Worm (Caenorhabditis elegans) whole organism, L4 larva: ENCODE data around the gene fbxc-31.

Experiments
- F26F4.8 ChIP-seq: fragments of 200-800 bp; sonication (Bioruptor generic); conservative IDR thresholded peaks from 2 replicates; pipeline ENCODE4 v1.3.6; 2022; ENCODE audit warnings: missing genetic modification characterization, missing compliant biosample characterization
- T26A8.4 ChIP-seq: fragments of 200-800 bp; sonication (Bioruptor generic); IDR thresholded peaks from 2 replicates; pipeline ENCODE4 v1.3.6; 2022; ENCODE audit warnings: missing genetic modification characterization, missing compliant biosample characterization
- aha-1 ChIP-seq: fragments of 150-350 bp; peaks from one replicate; lab custom pipeline; 2014; ENCODE audit warnings: missing biosample characterization, missing genetic modification characterization
- ceh-32 ChIP-seq: sonication (generic microtip); optimal IDR thresholded peaks from 2 replicates; lab custom pipeline; 2016; ENCODE audit warnings: mild to moderate bottlenecking, missing genetic modification characterization, missing compliant biosample characterization; ENCODE audit not compliant: poor library complexity
- lim-7 ChIP-seq: fragments of 200-800 bp; sonication (Bioruptor generic); IDR thresholded peaks from 2 replicates; pipeline ENCODE4 v1.3.6; 2022; ENCODE audit warnings: missing genetic modification characterization, missing compliant biosample characterization
- lin-1 ChIP-seq: fragments of 200-800 bp; sonication (Bioruptor generic); IDR thresholded peaks from 2 replicates; pipeline ENCODE4 v1.3.6; 2022; ENCODE audit warnings: missing genetic modification reagents, missing genetic modification characterization, missing compliant biosample characterization
- mes-2 ChIP-seq: sonication (generic microtip); optimal IDR thresholded peaks from 2 replicates; lab custom pipeline; 2016; ENCODE audit warnings: missing genotype, mild to moderate bottlenecking, missing genetic modification characterization, missing compliant biosample characterization; ENCODE audit not compliant: poor library complexity, severe bottlenecking
- nhr-77 ChIP-seq: fragments of 150-350 bp; optimal IDR thresholded peaks from 2 replicates; lab custom pipeline; 2014; ENCODE audit warnings: missing biosample characterization, missing genetic modification characterization
- rbr-2 ChIP-seq: sonication (generic microtip); optimal IDR thresholded peaks from 2 replicates; lab custom pipeline; 2016; ENCODE audit warnings: missing genotype, missing genetic modification characterization, missing compliant biosample characterization
- snpc-1.2 ChIP-seq: fragments of 200-800 bp; sonication (Bioruptor generic); IDR thresholded peaks from 2 replicates; pipeline ENCODE4 v1.3.6; 2022; ENCODE audit warnings: missing genetic modification reagents, missing genetic modification characterization, missing compliant biosample characterization
- vab-7 ChIP-seq: fragments of 200-800 bp; sonication (Bioruptor generic); IDR thresholded peaks from 2 replicates; pipeline ENCODE4 v1.3.6; 2022; ENCODE audit warnings: missing genetic modification reagents, missing genetic modification characterization, missing compliant biosample characterization
- zfp-2 ChIP-seq: sonication (generic microtip); optimal IDR thresholded peaks from 2 replicates; lab custom pipeline; 2016; ENCODE audit warnings: mild to moderate bottlenecking, missing genetic modification characterization, missing compliant biosample characterization

DNA sequence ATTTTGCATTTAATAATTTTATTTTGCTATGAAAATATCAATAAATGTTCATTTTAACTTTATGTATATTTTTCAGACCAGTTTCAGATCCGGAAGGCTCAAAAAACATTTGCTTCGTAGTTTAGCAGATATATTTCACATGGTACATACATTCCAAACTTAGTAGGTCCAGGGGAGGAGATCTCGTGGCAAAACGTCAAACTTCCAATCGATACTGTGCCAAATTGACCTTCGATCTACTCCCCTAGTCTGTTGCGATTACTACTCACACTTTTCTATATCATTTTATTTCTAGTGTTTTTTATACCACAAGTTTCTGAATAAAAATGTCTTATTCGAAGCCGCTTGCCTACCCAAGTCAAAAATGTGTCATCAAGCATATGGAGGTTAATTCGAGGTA lies at the start of gene fbxc-31:
- TF ChIP-seq nhr-77 (no peak), F26F4.8 (GFP tag; lab: Robert Waterston, UW) (no peak), aha-1 (tag; lab: Kevin White, UChicago) (no peak), lim-7 (GFP tag; lab: Robert Waterston, UW) (no peak), lin-1 (no peak), zfp-2 (no peak), mes-2 (tag; lab: Kevin White, UChicago) (no peak), rbr-2 (tag; lab: Kevin White, UChicago) (no peak), vab-7 (GFP tag; lab: Robert Waterston, UW) (no peak), T26A8.4 (GFP tag; lab: Robert Waterston, UW) (no peak), snpc-1.2 (GFP tag; lab: Robert Waterston, UW) (no peak), ceh-32 (tag; lab: Kevin White, UChicago) (no peak)
